Worm (Caenorhabditis elegans) whole organism, L4 larva: ENCODE results near the gene sde-2.

Experiments used
- F26F4.8 ChIP-seq: fragments of 200-800 bp; sonication (Bioruptor generic); conservative IDR thresholded peaks from 2 replicates; pipeline ENCODE4 v1.3.6; 2022; ENCODE audit warnings: missing genetic modification characterization, missing compliant biosample characterization
- R02D3.7 ChIP-seq: fragments of 150-350 bp; sonication (generic microtip); optimal IDR thresholded peaks from 3 replicates; lab custom pipeline; 2014; ENCODE audit warnings: missing biosample characterization, missing genetic modification characterization
- Y48G9A.11 ChIP-seq: fragments of 200-800 bp; sonication (Bioruptor generic); IDR thresholded peaks from 2 replicates; pipeline ENCODE4 v1.3.6; 2022; ENCODE audit warnings: missing genetic modification reagents, missing genetic modification characterization, missing compliant biosample characterization
- ZK337.2 ChIP-seq: fragments of 200-800 bp; sonication (Bioruptor generic); IDR thresholded peaks from 2 replicates; pipeline ENCODE4 v1.3.6; 2022; ENCODE audit warnings: missing genetic modification reagents, missing genetic modification characterization, missing compliant biosample characterization
- ZK546.5 ChIP-seq, 2 experiments: sonication (generic microtip); optimal IDR thresholded peaks; 2 replicates each; lab custom pipeline; 2017; ENCODE audit warnings: missing biosample characterization in 2 of 2, missing genetic modification characterization in 2 of 2
- arid-1 ChIP-seq: fragments of 200-800 bp; sonication (Bioruptor generic); conservative IDR thresholded peaks from 2 replicates; pipeline ENCODE4 v1.3.6; 2022; ENCODE audit warnings: missing genetic modification reagents, missing genetic modification characterization, missing compliant biosample characterization
- ceh-20 ChIP-seq: fragments of 200-800 bp; sonication (Bioruptor generic); IDR thresholded peaks from 2 replicates; pipeline ENCODE4 v1.3.6; 2022; ENCODE audit warnings: missing genetic modification reagents, missing genetic modification characterization, missing compliant biosample characterization
- ceh-28 ChIP-seq: fragments of 150-350 bp; optimal IDR thresholded peaks from 2 replicates; lab custom pipeline; 2014; ENCODE audit warnings: missing biosample characterization, missing genetic modification reagents, missing genetic modification characterization
- ceh-32 ChIP-seq: sonication (generic microtip); optimal IDR thresholded peaks from 2 replicates; lab custom pipeline; 2016; ENCODE audit warnings: mild to moderate bottlenecking, missing genetic modification characterization, missing compliant biosample characterization; ENCODE audit not compliant: poor library complexity
- ceh-44 ChIP-seq: fragments of 200-800 bp; sonication (Bioruptor generic); IDR thresholded peaks from 2 replicates; pipeline ENCODE4 v1.3.6; 2022; ENCODE audit warnings: missing genetic modification reagents, missing genetic modification characterization, missing compliant biosample characterization
- ceh-82 ChIP-seq: sonication (generic microtip); optimal IDR thresholded peaks from 2 replicates; lab custom pipeline; 2017; ENCODE audit warnings: missing biosample characterization, missing genetic modification characterization
- ces-1 ChIP-seq: fragments of 150-350 bp; sonication (generic microtip); optimal IDR thresholded peaks from 4 replicates; lab custom pipeline; 2014; ENCODE audit warnings: missing biosample characterization, missing genetic modification reagents, missing genetic modification characterization
- cey-2 ChIP-seq: sonication (generic microtip); optimal IDR thresholded peaks from 3 replicates; lab custom pipeline; 2017; ENCODE audit warnings: missing genetic modification characterization, mild to moderate bottlenecking, missing compliant biosample characterization, antibody characterized with exemption, borderline replicate concordance; ENCODE audit not compliant: insufficient read depth
- ctbp-1 ChIP-seq: fragments of 200-800 bp; sonication (Bioruptor generic); IDR thresholded peaks from 2 replicates; pipeline ENCODE4 v1.3.6; 2022; ENCODE audit warnings: missing genetic modification reagents, missing genetic modification characterization, missing compliant biosample characterization
- daf-16 ChIP-seq, 3 experiments: sonication (generic microtip); optimal IDR thresholded peaks; 2 replicates each; lab custom pipeline; 2016 to 2017; ENCODE audit warnings: missing genetic modification characterization in 3 of 3, missing genetic modification reagents in 3 of 3, mild to moderate bottlenecking in 2 of 3, missing compliant biosample characterization in 2 of 3, missing biosample characterization in 1 of 3, moderate library complexity in 1 of 3
- daf-19 ChIP-seq: fragments of 200-800 bp; sonication (Bioruptor generic); conservative IDR thresholded peaks from 2 replicates; pipeline ENCODE4 v1.3.6; 2022; ENCODE audit warnings: missing genetic modification characterization, missing compliant biosample characterization
- daf-8 ChIP-seq: fragments of 200-800 bp; sonication (Bioruptor generic); IDR thresholded peaks from 2 replicates; pipeline ENCODE4 v1.3.6; 2022; ENCODE audit warnings: missing genetic modification characterization, missing compliant biosample characterization
- dmd-6 ChIP-seq: fragments of 200-800 bp; sonication (Bioruptor generic); IDR thresholded peaks from 2 replicates; pipeline ENCODE4 v1.3.6; 2022; ENCODE audit warnings: missing genetic modification reagents, missing genetic modification characterization, missing compliant biosample characterization
- dmd-8 ChIP-seq: fragments of 200-800 bp; sonication (Bioruptor generic); IDR thresholded peaks from 2 replicates; pipeline ENCODE4 v1.3.6; 2022; ENCODE audit warnings: missing genetic modification characterization, missing compliant biosample characterization
- dmd-9 ChIP-seq: fragments of 200-800 bp; sonication (Bioruptor generic); IDR thresholded peaks from 2 replicates; pipeline ENCODE4 v1.3.6; 2022; ENCODE audit warnings: missing genetic modification reagents, missing genetic modification characterization, missing compliant biosample characterization
- duxl-1 ChIP-seq: sonication (generic microtip); optimal IDR thresholded peaks from 2 replicates; lab custom pipeline; 2016; ENCODE audit warnings: mild to moderate bottlenecking, missing genetic modification characterization, moderate library complexity, missing compliant biosample characterization; ENCODE audit not compliant: poor library complexity
- egl-27 ChIP-seq: sonication (generic microtip); optimal IDR thresholded peaks from 3 replicates; lab custom pipeline; 2017; ENCODE audit warnings: missing biosample characterization, missing genetic modification reagents, missing genetic modification characterization
- gei-8 ChIP-seq: fragments of 200-800 bp; sonication (Bioruptor generic); optimal IDR thresholded peaks from 2 replicates; lab custom pipeline; 2018; ENCODE audit warnings: mild to moderate bottlenecking, missing genetic modification characterization, missing compliant biosample characterization
- hlh-30 ChIP-seq: sonication (generic microtip); optimal IDR thresholded peaks from 2 replicates; lab custom pipeline; 2017; ENCODE audit warnings: antibody characterized with exemption, mild to moderate bottlenecking, missing genetic modification characterization, missing compliant biosample characterization; ENCODE audit not compliant: insufficient read depth
- hmg-1.1 ChIP-seq: fragments of 200-800 bp; sonication (Bioruptor generic); IDR thresholded peaks from 2 replicates; pipeline ENCODE4 v1.3.6; 2022; ENCODE audit warnings: missing genetic modification reagents, missing genetic modification characterization, missing compliant biosample characterization
- jun-1 ChIP-seq: fragments of 150-350 bp; optimal IDR thresholded peaks from 2 replicates; lab custom pipeline; 2014; ENCODE audit warnings: missing biosample characterization, missing genetic modification reagents, missing genetic modification characterization
- lin-29 ChIP-seq: fragments of 200-800 bp; sonication (Bioruptor generic); IDR thresholded peaks from 2 replicates; pipeline ENCODE4 v1.3.6; 2022; ENCODE audit warnings: missing genetic modification reagents, missing genetic modification characterization, missing compliant biosample characterization
- lin-39 ChIP-seq: fragments of 150-350 bp; optimal IDR thresholded peaks from 2 replicates; lab custom pipeline; 2014; ENCODE audit warnings: missing biosample characterization, missing genetic modification reagents, missing genetic modification characterization
- lir-3 ChIP-seq: sonication (generic microtip); optimal IDR thresholded peaks from 2 replicates; lab custom pipeline; 2016; ENCODE audit warnings: mild to moderate bottlenecking, missing genetic modification characterization, missing compliant biosample characterization
- mep-1 ChIP-seq: fragments of 150-350 bp; sonication (generic microtip); optimal IDR thresholded peaks from 3 replicates; lab custom pipeline; 2014; ENCODE audit warnings: missing biosample characterization, missing genetic modification characterization
- nhr-10 ChIP-seq: fragments of 150-350 bp; optimal IDR thresholded peaks from 2 replicates; lab custom pipeline; 2014; ENCODE audit warnings: missing biosample characterization, missing genetic modification characterization
- nhr-11 ChIP-seq: fragments of 150-350 bp; optimal IDR thresholded peaks from 2 replicates; lab custom pipeline; 2014; ENCODE audit warnings: missing biosample characterization, missing genetic modification characterization
- nhr-25 ChIP-seq: sonication (generic microtip); optimal IDR thresholded peaks from 2 replicates; lab custom pipeline; 2017; ENCODE audit warnings: missing genetic modification characterization, mild to moderate bottlenecking, missing compliant biosample characterization, antibody characterized with exemption, moderate library complexity, borderline replicate concordance; ENCODE audit not compliant: insufficient read depth
- nhr-28 ChIP-seq: fragments of 150-350 bp; optimal IDR thresholded peaks from 2 replicates; lab custom pipeline; 2014; ENCODE audit warnings: missing biosample characterization, missing genetic modification characterization
- nhr-48 ChIP-seq: sonication (generic microtip); optimal IDR thresholded peaks from 2 replicates; lab custom pipeline; 2016; ENCODE audit warnings: mild to moderate bottlenecking, missing genetic modification characterization, missing compliant biosample characterization
- nhr-6 ChIP-seq: fragments of 150-350 bp; optimal IDR thresholded peaks from 2 replicates; lab custom pipeline; 2014; ENCODE audit warnings: missing biosample characterization, missing genetic modification characterization
- nhr-76 ChIP-seq: fragments of 150-350 bp; optimal IDR thresholded peaks from 2 replicates; lab custom pipeline; 2014; ENCODE audit warnings: missing biosample characterization, missing genetic modification characterization
- nhr-77 ChIP-seq: fragments of 150-350 bp; optimal IDR thresholded peaks from 2 replicates; lab custom pipeline; 2014; ENCODE audit warnings: missing biosample characterization, missing genetic modification characterization
- php-3 ChIP-seq: fragments of 200-800 bp; sonication (Bioruptor generic); IDR thresholded peaks from 2 replicates; pipeline ENCODE4 v1.3.6; 2022; ENCODE audit warnings: missing genetic modification reagents, missing genetic modification characterization, missing compliant biosample characterization
- pqm-1 ChIP-seq: sonication (generic microtip); optimal IDR thresholded peaks from 2 replicates; lab custom pipeline; 2017; ENCODE audit warnings: missing biosample characterization, missing genetic modification characterization
- rbr-2 ChIP-seq: sonication (generic microtip); optimal IDR thresholded peaks from 2 replicates; lab custom pipeline; 2016; ENCODE audit warnings: missing genotype, missing genetic modification characterization, missing compliant biosample characterization
- sdz-12 ChIP-seq: fragments of 200-800 bp; sonication (Bioruptor generic); optimal IDR thresholded peaks from 2 replicates; lab custom pipeline; 2018; ENCODE audit warnings: mild to moderate bottlenecking, missing genetic modification characterization, missing compliant biosample characterization
- skn-1 ChIP-seq: fragments of 150-350 bp; optimal IDR thresholded peaks from 2 replicates; lab custom pipeline; 2014; ENCODE audit warnings: missing biosample characterization, missing genetic modification characterization
- snpc-1.2 ChIP-seq: fragments of 200-800 bp; sonication (Bioruptor generic); IDR thresholded peaks from 2 replicates; pipeline ENCODE4 v1.3.6; 2022; ENCODE audit warnings: missing genetic modification reagents, missing genetic modification characterization, missing compliant biosample characterization
- spr-1 ChIP-seq: sonication (generic microtip); optimal IDR thresholded peaks from 2 replicates; lab custom pipeline; 2016; ENCODE audit warnings: mild to moderate bottlenecking, missing genetic modification characterization, missing compliant biosample characterization
- tra-1 ChIP-seq: fragments of 200-800 bp; sonication (Bioruptor generic); IDR thresholded peaks from 2 replicates; pipeline ENCODE4 v1.3.6; 2022; ENCODE audit warnings: missing genetic modification reagents, missing genetic modification characterization, missing compliant biosample characterization
- unc-39 ChIP-seq: sonication (generic microtip); optimal IDR thresholded peaks from 2 replicates; lab custom pipeline; 2017; ENCODE audit warnings: missing biosample characterization, missing genetic modification characterization
- unc-62 ChIP-seq, 3 experiments: fragments of 150-350 bp in 1 of 3; sonication (generic microtip); optimal IDR thresholded peaks in 2 of 3; peaks in 1 of 3; 1 replicate in 1 of 3; 2 replicates in 2 of 3; lab custom pipeline; 2014 to 2017; ENCODE audit warnings: missing biosample characterization in 3 of 3, missing genetic modification characterization in 3 of 3, missing genetic modification reagents in 3 of 3, missing genotype in 1 of 3
- zag-1 ChIP-seq: fragments of 150-350 bp; optimal IDR thresholded peaks from 2 replicates; lab custom pipeline; 2014; ENCODE audit warnings: missing biosample characterization, missing genetic modification characterization
- zip-11 ChIP-seq: fragments of 200-800 bp; sonication (Bioruptor generic); IDR thresholded peaks from 2 replicates; pipeline ENCODE4 v1.3.6; 2022; ENCODE audit warnings: missing genetic modification characterization, missing compliant biosample characterization
- ztf-7 ChIP-seq: fragments of 150-350 bp; optimal IDR thresholded peaks from 2 replicates; lab custom pipeline; 2014; ENCODE audit warnings: missing biosample characterization, missing genetic modification characterization

sde-2 gene

DNA sequence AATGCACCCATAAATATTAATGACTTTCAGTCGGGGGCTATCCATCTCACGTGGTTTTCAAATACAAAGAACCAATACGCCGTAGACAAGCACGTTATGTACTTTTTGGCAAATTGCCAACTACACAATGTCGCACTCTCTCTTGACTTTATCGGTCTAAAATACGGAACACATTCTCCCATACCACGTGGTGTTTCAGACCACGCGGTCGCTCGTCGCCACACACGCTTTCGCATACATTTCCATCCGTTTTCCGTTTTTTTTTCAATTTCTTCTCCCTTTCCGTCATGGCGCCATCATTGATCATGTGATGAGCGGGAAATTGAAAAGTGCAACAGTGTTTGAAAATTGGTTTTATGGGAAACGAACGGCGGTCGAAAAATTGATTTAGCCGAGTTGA lies 31.2 kb downstream of the sde-2 start:
- TF ChIP-seq ceh-44 (GFP tag; lab: Robert Waterston, UW) (no peak), F26F4.8 (no peak), zag-1 (tag; lab: Kevin White, UChicago) (no peak), spr-1 (tag; lab: Kevin White, UChicago) (peak; percentile 30), ceh-82 (tag; lab: Kevin White, UChicago) (no peak), dmd-6 (GFP tag; lab: Robert Waterston, UW) (peak; percentile 99), mep-1 (tag; lab: Kevin White, UChicago) (peak; percentile 89), duxl-1 (tag; lab: Kevin White, UChicago) (peak; percentile 20), lir-3 (no peak), dmd-8 (GFP tag; lab: Robert Waterston, UW) (no peak), hmg-1.1 (GFP tag; lab: Robert Waterston, UW) (peak; percentile 76), ceh-20 (GFP tag; lab: Robert Waterston, UW) (peak; percentile 92), hlh-30 (peak; percentile 99), ZK546.5 (tag; optimal IDR thresholded peaks at IDR 0.05; lab: Kevin White, UChicago) (no peak), nhr-76 (tag; lab: Kevin White, UChicago) (peak; percentile 52), R02D3.7 (no peak), jun-1 (tag; lab: Kevin White, UChicago) (peak; percentile 71), dmd-9 (GFP tag; lab: Robert Waterston, UW) (peak; percentile 74), ceh-28 (tag; lab: Kevin White, UChicago) (no peak), nhr-48 (peak; percentile 96), nhr-28 (tag; lab: Kevin White, UChicago) (peak; percentile 95), nhr-11 (peak; percentile 80), daf-16 (GFP tag; optimal IDR thresholded peaks at IDR 0.05; lab: Kevin White, UChicago) (no peak), daf-16 (tag; optimal IDR thresholded peaks at IDR 0.05; lab: Kevin White, UChicago) (peak; percentile 73), nhr-25 (tag; lab: Kevin White, UChicago) (peak; percentile 21), nhr-10 (tag; lab: Kevin White, UChicago) (peak; percentile 52), cey-2 (peak; percentile 63), lin-29 (GFP tag; lab: Robert Waterston, UW) (peak; percentile 37; the same call in 1 of the 2 replicates), unc-39 (tag; lab: Kevin White, UChicago) (no peak), lin-39 (no peak), ceh-32 (tag; lab: Kevin White, UChicago) (no peak), daf-8 (GFP tag; lab: Robert Waterston, UW) (no peak), unc-62 (GFP tag; optimal IDR thresholded peaks at IDR 0.05 in 1 of 2; lab: Kevin White, UChicago) (peak in 1 of 2 experiments; percentile 99), unc-62 (tag; optimal IDR thresholded peaks at IDR 0.05; lab: Kevin White, UChicago) (no peak), snpc-1.2 (GFP tag; lab: Robert Waterston, UW) (no peak), egl-27 (tag; lab: Kevin White, UChicago) (peak; percentile 2), arid-1 (no peak), ces-1 (GFP tag; lab: Kevin White, UChicago) (no peak), php-3 (GFP tag; lab: Robert Waterston, UW) (peak; percentile 83), nhr-6 (tag; lab: Kevin White, UChicago) (peak; percentile 75), daf-19 (GFP tag; lab: Robert Waterston, UW) (no peak), ctbp-1 (GFP tag; lab: Robert Waterston, UW) (peak; percentile 71), zip-11 (GFP tag; lab: Robert Waterston, UW) (no peak), ZK337.2 (no peak), rbr-2 (tag; lab: Kevin White, UChicago) (peak; percentile 38), nhr-77 (tag; lab: Kevin White, UChicago) (peak; percentile 81), sdz-12 (GFP tag; lab: Kevin White, UChicago) (peak; percentile 24), tra-1 (GFP tag; lab: Robert Waterston, UW) (peak; percentile 99), pqm-1 (tag; lab: Kevin White, UChicago) (peak; percentile 9), Y48G9A.11 (GFP tag; lab: Robert Waterston, UW) (no peak), skn-1 (tag; lab: Kevin White, UChicago) (no peak), gei-8 (GFP tag; lab: Kevin White, UChicago) (peak; percentile 89), ztf-7 (tag; lab: Kevin White, UChicago) (peak; percentile 59)
